Fruit fly (Drosophila melanogaster): ENCODE results near the gene Ugt302E1.

The Ugt302E1 gene

DNA sequence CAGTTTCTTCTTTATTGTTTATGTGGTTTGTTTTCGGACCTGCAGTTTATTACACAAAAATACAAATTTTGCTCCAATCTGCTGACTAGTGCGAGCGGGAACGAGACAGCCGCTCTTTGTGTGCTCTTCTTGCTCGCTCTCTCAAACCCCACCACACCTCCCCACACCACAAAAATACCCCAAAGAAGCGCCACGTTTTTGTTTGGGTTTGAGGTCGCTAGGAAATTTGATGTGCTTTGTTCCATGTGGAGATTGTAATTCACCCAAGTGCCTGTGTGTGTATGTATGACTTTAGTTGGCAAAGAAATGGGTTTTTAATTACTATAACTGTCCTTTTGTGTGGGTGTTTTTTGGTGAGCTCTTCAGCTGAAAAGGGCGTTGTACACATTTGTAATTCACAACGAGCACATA lies 43.6 kb downstream of the Ugt302E1 start (continued):
- no peak for TF ChIP-seq Nf-YC (tag; optimal IDR thresholded peaks at IDR 0.05)
- no peak for TF ChIP-seq Oli (tag; optimal IDR thresholded peaks at IDR 0.05)
- no peak for TF ChIP-seq Max (GFP tag; optimal IDR thresholded peaks at IDR 0.05)
- TF ChIP-seq corto (GFP tag; optimal IDR thresholded peaks at IDR 0.05) = no peak
- peak; percentile 67 for TF ChIP-seq CG12769 (tag; optimal IDR thresholded peaks at IDR 0.05)
- TF ChIP-seq gt (GFP tag; IDR thresholded peaks at IDR 0.05) = no peak
- TF ChIP-seq CG3065 (GFP tag; optimal IDR thresholded peaks at IDR 0.05) = no peak
- TF ChIP-seq mld (GFP tag; IDR thresholded peaks at IDR 0.05; ENCODE audit: partially characterized antibody) = no peak
- TF ChIP-seq CG7839 (tag; optimal IDR thresholded peaks at IDR 0.05) = peak; percentile 34
- TF ChIP-seq Hsf (GFP tag; optimal IDR thresholded peaks at IDR 0.05) = no peak
- no peak for TF ChIP-seq CHES-1-like (GFP tag; optimal IDR thresholded peaks at IDR 0.05)
- no peak for TF ChIP-seq CG7357 (GFP tag; IDR thresholded peaks at IDR 0.05)
- TF ChIP-seq D19A (tag; optimal IDR thresholded peaks at IDR 0.05) = no peak
- TF ChIP-seq Nf-YB (GFP tag; optimal IDR thresholded peaks at IDR 0.05) = no peak
- TF ChIP-seq CG31365 (tag; optimal IDR thresholded peaks at IDR 0.05) = no peak
- peak; percentile 46 for TF ChIP-seq Hey (tag; optimal IDR thresholded peaks at IDR 0.05)
- TF ChIP-seq fd96Cb (tag; optimal IDR thresholded peaks at IDR 0.05) = no peak
- TF ChIP-seq CG6791 (GFP tag; IDR thresholded peaks at IDR 0.05; ENCODE audit: partially characterized antibody) = no peak
- TF ChIP-seq Kr (GFP tag; optimal IDR thresholded peaks at IDR 0.05) = no peak
- no peak for TF ChIP-seq Ada2b (GFP tag; IDR thresholded peaks at IDR 0.05)
- no peak for TF ChIP-seq onecut (GFP tag; IDR thresholded peaks at IDR 0.05)
- TF ChIP-seq CG10321 (GFP tag; IDR thresholded peaks at IDR 0.05) = peak; percentile 84
- peak; percentile 19 to 27 for TF ChIP-seq dpn (GFP tag; optimal IDR thresholded peaks at IDR 0.05)
- TF ChIP-seq HLHmδ (GFP tag; optimal IDR thresholded peaks at IDR 0.05) = no peak
- TF ChIP-seq CG4360 (GFP tag; IDR thresholded peaks at IDR 0.05) = no peak
- TF ChIP-seq NC2β (GFP tag; optimal IDR thresholded peaks at IDR 0.05) = no peak
- no peak for TF ChIP-seq CG1233 (GFP tag; optimal IDR thresholded peaks at IDR 0.05)
- no peak for TF ChIP-seq phol (tag; optimal IDR thresholded peaks at IDR 0.05)
- TF ChIP-seq Oaz (GFP tag; IDR thresholded peaks at IDR 0.05) = no peak
- peak; percentile 52 for TF ChIP-seq ttk (GFP tag; IDR thresholded peaks at IDR 0.05)
- no peak for TF ChIP-seq cato (GFP tag; optimal IDR thresholded peaks at IDR 0.05; ENCODE audit: borderline replicate concordance)
- TF ChIP-seq bigmax (GFP tag; optimal IDR thresholded peaks at IDR 0.05) = no peak
- no peak for TF ChIP-seq CG2712 (tag; optimal IDR thresholded peaks at IDR 0.05)
- TF ChIP-seq CG4730 (GFP tag; IDR thresholded peaks at IDR 0.05) = no peak
- TF ChIP-seq D19B (GFP tag; optimal IDR thresholded peaks at IDR 0.05) = no peak
- no peak for TF ChIP-seq salm (tag; optimal IDR thresholded peaks at IDR 0.05)
- no peak for TF ChIP-seq Vsx1 (GFP tag; optimal IDR thresholded peaks at IDR 0.05)
- no peak for TF ChIP-seq eyg (GFP tag; optimal IDR thresholded peaks at IDR 0.05)
- peak; percentile 23 for TF ChIP-seq CG7987 (GFP tag; optimal IDR thresholded peaks at IDR 0.05)
- TF ChIP-seq rib (GFP tag; IDR thresholded peaks at IDR 0.05) = peak; percentile 52; the same call in 1 of the 2 replicates
- no peak for TF ChIP-seq hkb (optimal IDR thresholded peaks at IDR 0.05)
- TF ChIP-seq hkb (GFP tag; IDR thresholded peaks at IDR 0.05) = no peak
- TF ChIP-seq ranshi (GFP tag; IDR thresholded peaks at IDR 0.05) = no peak
- TF ChIP-seq CG1603 (tag; optimal IDR thresholded peaks at IDR 0.05) = no peak
- TF ChIP-seq CG8281 (tag; optimal IDR thresholded peaks at IDR 0.05) = no peak
- TF ChIP-seq Abd-B (GFP tag; optimal IDR thresholded peaks at IDR 0.05) = no peak
- no peak for TF ChIP-seq E2f1 (GFP tag; IDR thresholded peaks at IDR 0.05)
- TF ChIP-seq Dll (GFP tag; IDR thresholded peaks at IDR 0.05; ENCODE audit: partially characterized antibody) = no peak
- no peak for TF ChIP-seq gsb-n (tag; optimal IDR thresholded peaks at IDR 0.05)
- no peak for TF ChIP-seq fd64A (GFP tag; optimal IDR thresholded peaks at IDR 0.05)
- TF ChIP-seq CG11247 (GFP tag; IDR thresholded peaks at IDR 0.05) = no peak
- TF ChIP-seq HLH3B (GFP tag; IDR thresholded peaks at IDR 0.05) = no peak
